Worm (Caenorhabditis elegans): ENCODE results near the gene ccar-1.

DNA sequence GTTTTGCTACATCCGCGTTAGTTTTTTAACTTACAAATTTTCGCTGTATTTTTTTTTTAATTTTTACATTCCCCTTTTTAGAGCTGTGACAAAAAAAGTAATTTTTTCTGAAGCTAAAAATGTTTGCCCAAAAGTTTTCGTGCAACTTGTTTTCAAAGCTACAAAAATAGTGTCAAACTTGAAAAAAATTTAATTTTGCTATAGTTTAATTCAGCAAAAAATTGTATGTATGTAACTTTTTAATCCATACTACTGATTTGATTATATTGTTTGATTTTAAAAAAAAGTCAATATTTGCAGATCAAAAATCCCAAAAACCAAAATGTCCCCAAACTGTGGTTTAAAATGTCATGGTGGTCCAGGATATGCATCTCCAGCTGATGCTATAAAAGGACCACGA is 20.4 kb upstream of the ccar-1 start, which contains the start of gene semo-1:
- TF ChIP-seq aly-1 (tag; optimal IDR thresholded peaks at IDR 0.05) (no peak), ama-1 (optimal IDR thresholded peaks at IDR 0.05) (no peak), sea-1 (GFP tag; conservative IDR thresholded peaks at IDR 0.05) (no peak), tbx-37 (GFP tag; conservative IDR thresholded peaks at IDR 0.05) (no peak), tbx-11 (GFP tag; IDR thresholded peaks at IDR 0.05) (no peak), flt-1 (GFP tag; IDR thresholded peaks at IDR 0.05) (no peak)

All from whole organism, early embryonic.